Worm (Caenorhabditis elegans) whole organism, young adult: Measurements from ENCODE around the gene R160.5.

Experiments
- B0019.2 ChIP-seq: fragments of 200-800 bp; sonication (Bioruptor generic); conservative IDR thresholded peaks from 2 replicates; pipeline ENCODE4 v1.3.6; 2022; ENCODE audit warnings: missing genetic modification reagents, missing genetic modification characterization, missing compliant biosample characterization
- C17E4.6 ChIP-seq: fragments of 200-800 bp; sonication (Bioruptor generic); IDR thresholded peaks from 2 replicates; pipeline ENCODE4 v1.3.6; 2022; ENCODE audit warnings: missing genetic modification reagents, missing genetic modification characterization, missing compliant biosample characterization
- F23B12.7 ChIP-seq: sonication (generic microtip); optimal IDR thresholded peaks from 2 replicates; lab custom pipeline; 2017; ENCODE audit warnings: missing genetic modification characterization, mild to moderate bottlenecking, missing compliant biosample characterization, antibody characterized with exemption, moderate library complexity; ENCODE audit not compliant: insufficient read depth
- F33H1.4 ChIP-seq: fragments of 200-800 bp; sonication (Bioruptor generic); IDR thresholded peaks from 2 replicates; pipeline ENCODE4 v1.3.6; 2022; ENCODE audit warnings: missing genetic modification reagents, missing genetic modification characterization, missing compliant biosample characterization
- F37B4.10 ChIP-seq: fragments of 200-800 bp; sonication (Bioruptor generic); IDR thresholded peaks from 2 replicates; pipeline ENCODE4 v1.3.6; 2022; ENCODE audit warnings: missing genetic modification characterization, missing compliant biosample characterization
- F57C9.4 ChIP-seq: sonication (generic microtip); optimal IDR thresholded peaks from 2 replicates; lab custom pipeline; 2017; ENCODE audit warnings: mild to moderate bottlenecking, missing genetic modification characterization, missing compliant biosample characterization
- K11D2.4 ChIP-seq: fragments of 200-800 bp; sonication (Bioruptor generic); IDR thresholded peaks from 2 replicates; pipeline ENCODE4 v1.3.6; 2022; ENCODE audit warnings: missing genetic modification reagents, missing genetic modification characterization, missing compliant biosample characterization
- Y53G8AR.9 ChIP-seq: fragments of 200-800 bp; sonication (Bioruptor generic); conservative IDR thresholded peaks from 2 replicates; pipeline ENCODE4 v1.3.6; 2022; ENCODE audit warnings: missing genetic modification reagents, missing genetic modification characterization, missing compliant biosample characterization
- Y67H2A.10 ChIP-seq: fragments of 200-800 bp; sonication (Bioruptor generic); conservative IDR thresholded peaks from 2 replicates; pipeline ENCODE4 v1.3.6; 2022; ENCODE audit warnings: missing genetic modification reagents, missing genetic modification characterization, missing compliant biosample characterization
- ZK185.1 ChIP-seq: sonication (generic microtip); optimal IDR thresholded peaks from 2 replicates; lab custom pipeline; 2016; ENCODE audit warnings: mild to moderate bottlenecking, missing genetic modification characterization, missing compliant biosample characterization; ENCODE audit not compliant: poor library complexity, severe bottlenecking
- aptf-3 ChIP-seq: fragments of 200-800 bp; sonication (Bioruptor generic); IDR thresholded peaks from 2 replicates; pipeline ENCODE4 v1.3.6; 2022; ENCODE audit warnings: missing genetic modification characterization, missing compliant biosample characterization
- atf-7 ChIP-seq: sonication (generic microtip); optimal IDR thresholded peaks from 2 replicates; lab custom pipeline; 2017; ENCODE audit warnings: mild to moderate bottlenecking, missing genetic modification characterization, missing compliant biosample characterization
- attf-3 ChIP-seq: fragments of 200-800 bp; sonication (Bioruptor generic); conservative IDR thresholded peaks from 2 replicates; pipeline ENCODE4 v1.3.6; 2022; ENCODE audit warnings: missing genetic modification reagents, missing genetic modification characterization, missing compliant biosample characterization
- bed-1 ChIP-seq: fragments of 200-800 bp; sonication (Bioruptor generic); IDR thresholded peaks from 2 replicates; pipeline ENCODE4 v1.3.6; 2022; ENCODE audit warnings: missing genetic modification reagents, missing genetic modification characterization, missing compliant biosample characterization
- bed-2 ChIP-seq: fragments of 200-800 bp; sonication (Bioruptor generic); IDR thresholded peaks from 2 replicates; pipeline ENCODE4 v1.3.6; 2022; ENCODE audit warnings: missing genetic modification reagents, missing genetic modification characterization, missing compliant biosample characterization
- cebp-2 ChIP-seq: fragments of 200-800 bp; sonication (Bioruptor generic); IDR thresholded peaks from 2 replicates; pipeline ENCODE4 v1.3.6; 2022; ENCODE audit warnings: missing genetic modification characterization, missing compliant biosample characterization
- ceh-91 ChIP-seq: fragments of 200-800 bp; sonication (Bioruptor generic); IDR thresholded peaks from 2 replicates; pipeline ENCODE4 v1.3.6; 2022; ENCODE audit warnings: missing genetic modification reagents, missing genetic modification characterization, missing compliant biosample characterization
- chd-7 ChIP-seq: sonication (generic microtip); optimal IDR thresholded peaks from 2 replicates; lab custom pipeline; 2016; ENCODE audit warnings: mild to moderate bottlenecking, missing genetic modification characterization, moderate library complexity, missing compliant biosample characterization
- die-1 ChIP-seq: sonication (generic microtip); optimal IDR thresholded peaks from 2 replicates; lab custom pipeline; 2016; ENCODE audit warnings: missing genotype, mild to moderate bottlenecking, missing genetic modification characterization, missing compliant biosample characterization
- dpl-1 ChIP-seq: fragments of 150-350 bp; optimal IDR thresholded peaks from 2 replicates; lab custom pipeline; 2014; ENCODE audit warnings: missing biosample characterization, missing genetic modification reagents, missing genetic modification characterization
- gei-17 ChIP-seq: fragments of 200-800 bp; sonication (Bioruptor generic); optimal IDR thresholded peaks from 2 replicates; lab custom pipeline; 2018; ENCODE audit warnings: mild to moderate bottlenecking, missing genetic modification characterization, missing compliant biosample characterization
- him-1 ChIP-seq: sonication (generic microtip); optimal IDR thresholded peaks from 2 replicates; lab custom pipeline; 2016; ENCODE audit warnings: missing genotype, missing genetic modification reagents, missing genetic modification characterization, missing compliant biosample characterization
- hlh-26 ChIP-seq: fragments of 200-800 bp; sonication (Bioruptor generic); conservative IDR thresholded peaks from 2 replicates; pipeline ENCODE4 v1.3.6; 2022; ENCODE audit warnings: missing genetic modification reagents, missing genetic modification characterization, missing compliant biosample characterization
- lsl-1 ChIP-seq: fragments of 200-800 bp; sonication (Bioruptor generic); optimal IDR thresholded peaks from 2 replicates; lab custom pipeline; 2018; ENCODE audit warnings: mild to moderate bottlenecking, missing genetic modification characterization, moderate library complexity, missing compliant biosample characterization
- lsy-27 ChIP-seq: sonication (generic microtip); optimal IDR thresholded peaks from 2 replicates; lab custom pipeline; 2017; ENCODE audit warnings: missing genetic modification characterization, mild to moderate bottlenecking, missing compliant biosample characterization, antibody characterized with exemption, missing genotype, borderline replicate concordance; ENCODE audit not compliant: insufficient read depth
- madf-10 ChIP-seq: sonication (generic microtip); optimal IDR thresholded peaks from 2 replicates; lab custom pipeline; 2016; ENCODE audit warnings: mild to moderate bottlenecking, missing genetic modification characterization, missing compliant biosample characterization
- madf-3 ChIP-seq: fragments of 200-800 bp; sonication (Bioruptor generic); IDR thresholded peaks from 2 replicates; pipeline ENCODE4 v1.3.6; 2022; ENCODE audit warnings: missing genetic modification reagents, missing genetic modification characterization, missing compliant biosample characterization
- madf-6 ChIP-seq: fragments of 200-800 bp; sonication (Bioruptor generic); IDR thresholded peaks from 2 replicates; pipeline ENCODE4 v1.3.6; 2022; ENCODE audit warnings: missing genetic modification reagents, missing genetic modification characterization, missing compliant biosample characterization
- madf-8 ChIP-seq: fragments of 200-800 bp; sonication (Bioruptor generic); conservative IDR thresholded peaks from 2 replicates; pipeline ENCODE4 v1.3.6; 2022; ENCODE audit warnings: missing genetic modification reagents, missing genetic modification characterization, missing compliant biosample characterization
- mcd-1 ChIP-seq: fragments of 200-800 bp; sonication (Bioruptor generic); IDR thresholded peaks from 2 replicates; pipeline ENCODE4 v1.3.6; 2022; ENCODE audit warnings: missing genetic modification reagents, missing genetic modification characterization, missing compliant biosample characterization
- nhr-27 ChIP-seq: fragments of 200-800 bp; sonication (Bioruptor generic); optimal IDR thresholded peaks from 2 replicates; lab custom pipeline; 2018; ENCODE audit warnings: mild to moderate bottlenecking, missing genetic modification characterization, moderate library complexity, missing compliant biosample characterization
- pbrm-1 ChIP-seq: fragments of 200-800 bp; sonication (Bioruptor generic); IDR thresholded peaks from 2 replicates; pipeline ENCODE4 v1.3.6; 2022; ENCODE audit warnings: missing genetic modification reagents, missing genetic modification characterization, missing compliant biosample characterization
- rpc-1 ChIP-seq, 2 experiments: fragments of 150-350 bp in 1 of 2; sonication (generic microtip) in 1 of 2; optimal IDR thresholded peaks; 2 replicates each; lab custom pipeline; 2014 to 2018; ENCODE audit warnings: missing biosample characterization in 1 of 2, missing genetic modification characterization in 1 of 2, missing genetic modification reagents in 1 of 2, missing genotype in 1 of 2
- snpc-1.1 ChIP-seq: sonication (generic microtip); optimal IDR thresholded peaks from 2 replicates; lab custom pipeline; 2017; ENCODE audit warnings: missing genetic modification characterization, mild to moderate bottlenecking, missing compliant biosample characterization, antibody characterized with exemption, moderate library complexity, missing genotype, missing genetic modification reagents; ENCODE audit not compliant: insufficient read depth
- unc-62 ChIP-seq: fragments of 150-350 bp; optimal IDR thresholded peaks from 2 replicates; lab custom pipeline; 2014; ENCODE audit warnings: missing biosample characterization, missing genetic modification reagents, missing genetic modification characterization
- zfh-2 ChIP-seq: fragments of 200-800 bp; sonication (Bioruptor generic); conservative IDR thresholded peaks from 2 replicates; pipeline ENCODE4 v1.3.6; 2022; ENCODE audit warnings: missing genetic modification reagents, missing genetic modification characterization, missing compliant biosample characterization
- ztf-22 ChIP-seq: fragments of 200-800 bp; sonication (Bioruptor generic); optimal IDR thresholded peaks from 2 replicates; lab custom pipeline; 2018; ENCODE audit warnings: mild to moderate bottlenecking, missing genetic modification characterization, moderate library complexity, missing compliant biosample characterization
- ztf-26 ChIP-seq: sonication (generic microtip); optimal IDR thresholded peaks from 2 replicates; lab custom pipeline; 2017; ENCODE audit warnings: missing genetic modification characterization, missing compliant biosample characterization

Gene R160.5

DNA sequence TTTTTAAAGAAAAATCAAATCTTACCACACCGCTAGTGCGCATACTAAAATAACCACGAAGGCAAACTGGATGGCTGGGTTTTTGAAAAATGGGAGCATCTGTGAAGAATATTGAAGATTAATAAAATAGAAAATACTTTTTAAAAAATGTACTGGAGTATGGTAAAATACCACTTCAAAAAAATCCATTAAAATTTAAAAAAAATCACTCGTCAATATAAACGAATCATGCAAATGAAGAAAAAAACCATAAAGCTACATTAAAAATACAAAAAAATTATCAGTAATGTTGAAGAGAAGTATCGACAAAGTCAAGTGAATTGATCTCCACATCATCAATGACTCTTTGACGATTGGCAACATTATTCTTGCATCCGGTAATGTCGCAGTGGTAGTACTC, at the start of gene R160.5:
Gene R160.5, minus strand, starts transcription at position 101 of the 400 bp plus-strand sequence.
- TF ChIP-seq F37B4.10 (GFP tag; lab: Robert Waterston, UW) (no peak), mcd-1 (no peak), F57C9.4 (tag; lab: Kevin White, UChicago) (no peak), die-1 (tag; lab: Kevin White, UChicago) (no peak), attf-3 (GFP tag; lab: Robert Waterston, UW) (no peak), madf-8 (GFP tag; lab: Robert Waterston, UW) (no peak), K11D2.4 (no peak)

DNA sequence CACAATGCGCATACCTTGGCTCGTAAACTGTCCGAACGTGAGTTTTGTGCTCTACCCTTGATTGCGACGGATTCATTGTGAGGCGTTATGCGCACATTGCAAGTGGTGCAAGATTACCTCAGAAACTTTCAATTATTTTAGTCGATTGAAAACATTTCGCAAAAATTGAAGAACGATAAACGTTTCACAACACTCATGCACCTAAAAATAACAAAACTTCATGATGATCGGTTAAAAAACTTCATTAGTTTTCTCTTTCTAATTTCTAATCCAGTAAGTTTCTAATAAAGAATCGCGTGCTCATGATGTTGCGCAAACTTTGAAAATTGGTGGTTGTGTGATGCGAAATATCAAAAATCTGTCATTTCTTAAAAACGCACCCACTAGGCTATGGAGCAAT, 48.1 kb upstream of the R160.5 start, which contains the start of gene dop-1:
Gene dop-1, minus strand, starts transcription at position 101 of the 400 bp plus-strand sequence.
- TF ChIP-seq dpl-1, result no peak
- no peak for TF ChIP-seq snpc-1.1 (tag; lab: Kevin White, UChicago)
- no peak for TF ChIP-seq ztf-22
- no peak for TF ChIP-seq hlh-26 (GFP tag; lab: Robert Waterston, UW)
- TF ChIP-seq ztf-26 (tag; lab: Kevin White, UChicago), result no peak
- TF ChIP-seq lsl-1 (GFP tag; lab: Kevin White, UChicago), result no peak
- no peak for TF ChIP-seq him-1 (tag; lab: Kevin White, UChicago)
- no peak for TF ChIP-seq die-1 (tag; lab: Kevin White, UChicago)
- no peak for TF ChIP-seq Y53G8AR.9

DNA sequence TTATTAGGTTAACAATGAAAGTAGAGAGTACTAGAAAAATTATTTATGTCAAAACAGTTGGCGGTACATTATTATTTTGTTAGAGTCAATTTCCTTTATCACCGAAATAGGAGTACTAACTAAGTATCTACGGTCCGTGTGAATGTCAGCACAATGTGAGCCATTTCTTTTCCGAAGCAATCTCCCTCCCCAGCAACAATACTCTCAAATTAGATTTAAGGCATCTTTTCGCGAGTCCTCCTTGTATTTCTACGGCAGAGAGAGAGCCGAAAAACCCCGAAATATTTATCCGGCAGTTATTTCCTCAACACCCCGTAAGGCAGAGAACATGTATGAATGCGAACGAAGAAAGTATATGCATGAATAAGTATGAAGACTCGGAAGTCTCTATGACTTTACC, 44.6 kb upstream of the R160.5 start:
- TF ChIP-seq bed-2 (GFP tag; lab: Robert Waterston, UW) (no peak), pbrm-1 (no peak), chd-7 (tag; lab: Kevin White, UChicago) (no peak), F23B12.7 (tag; lab: Kevin White, UChicago) (no peak), madf-3 (GFP tag; lab: Robert Waterston, UW) (no peak), lsy-27 (tag; lab: Kevin White, UChicago) (no peak), gei-17 (GFP tag; lab: Kevin White, UChicago) (no peak), F33H1.4 (GFP tag; lab: Robert Waterston, UW) (no peak), rpc-1 (optimal IDR thresholded peaks at IDR 0.05; lab: Kevin White, UChicago) (no peak), rpc-1 (tag; optimal IDR thresholded peaks at IDR 0.05; lab: Kevin White, UChicago) (no peak), B0019.2 (GFP tag; lab: Robert Waterston, UW) (no peak), madf-10 (tag; lab: Kevin White, UChicago) (no peak), ceh-91 (no peak), C17E4.6 (GFP tag; lab: Robert Waterston, UW) (no peak), nhr-27 (no peak), aptf-3 (GFP tag; lab: Robert Waterston, UW) (no peak), ZK185.1 (tag; lab: Kevin White, UChicago) (no peak), Y67H2A.10 (no peak), madf-6 (GFP tag; lab: Robert Waterston, UW) (no peak), bed-1 (GFP tag; lab: Robert Waterston, UW) (no peak)

DNA sequence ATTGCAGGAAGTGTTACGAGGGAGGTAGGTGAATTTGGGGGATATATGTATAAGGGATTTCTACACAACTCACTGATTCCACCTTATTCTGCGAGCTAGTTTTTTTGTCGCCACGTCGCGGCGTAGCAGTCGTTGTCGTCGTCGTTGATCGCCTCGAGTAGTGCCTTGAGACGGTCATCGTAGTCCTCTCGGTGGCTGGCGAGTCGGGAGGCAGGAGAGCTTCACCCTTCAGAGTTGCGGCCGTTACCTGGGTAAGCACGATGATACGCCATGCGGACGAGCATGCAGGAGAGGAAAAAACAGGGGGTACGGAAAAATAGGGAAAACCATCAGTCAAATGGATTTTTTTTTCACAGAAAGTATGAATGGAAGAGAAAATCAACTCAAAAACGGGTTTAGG, 42.5 kb upstream of the R160.5 start:
- no peak for TF ChIP-seq cebp-2
- TF ChIP-seq unc-62 (GFP tag; lab: Kevin White, UChicago), result no peak
- TF ChIP-seq zfh-2, result peak; percentile 70
- TF ChIP-seq atf-7 (tag; lab: Kevin White, UChicago), result no peak
